Fruit fly (Drosophila melanogaster) whole organism, embryonic: ENCODE data around the gene Rab39.
A peak's percentile ranks its signal among the peaks of the same experiment; 100 is the strongest.

Experiments
- Aef1 ChIP-seq: fragments of 200-800 bp; sonication (Bioruptor generic); IDR thresholded peaks from 3 replicates; pipeline ENCODE4 v1.3.6; 2022; ENCODE audit warnings: missing biosample characterization, missing genetic modification characterization
- Antp ChIP-seq: fragments of 200-800 bp; sonication (Bioruptor generic); optimal IDR thresholded peaks from 3 replicates; lab custom pipeline; 2016; ENCODE audit warnings: missing biosample characterization, missing genetic modification characterization
- Asciz ChIP-seq: fragments of 200-800 bp; sonication (Bioruptor generic); optimal IDR thresholded peaks from 2 replicates; lab custom pipeline; 2017; ENCODE audit warnings: missing biosample characterization, mild to moderate bottlenecking, missing genetic modification characterization, missing genetic modification reagents
- CG11723 ChIP-seq: fragments of 200-800 bp; sonication (Bioruptor generic); optimal IDR thresholded peaks from 2 replicates; lab custom pipeline; 2017; ENCODE audit warnings: missing biosample characterization, mild to moderate bottlenecking, missing genetic modification characterization
- CG12071 ChIP-seq: fragments of 200-800 bp; sonication (Bioruptor generic); optimal IDR thresholded peaks from 3 replicates; lab custom pipeline; 2018; ENCODE audit warnings: missing biosample characterization, mild to moderate bottlenecking, missing genetic modification characterization
- CG12744 ChIP-seq: fragments of 200-800 bp; sonication (Bioruptor generic); optimal IDR thresholded peaks from 2 replicates; lab custom pipeline; 2016; ENCODE audit warnings: missing biosample characterization, missing genetic modification characterization
- CG14965 ChIP-seq: fragments of 200-800 bp; sonication (Bioruptor generic); optimal IDR thresholded peaks from 2 replicates; lab custom pipeline; 2016; ENCODE audit warnings: missing biosample characterization, missing genetic modification characterization, borderline replicate concordance
- CG1529 ChIP-seq: fragments of 200-800 bp; sonication (Bioruptor generic); optimal IDR thresholded peaks from 3 replicates; lab custom pipeline; 2018; ENCODE audit warnings: missing biosample characterization, missing genetic modification characterization
- CG1603 ChIP-seq: fragments of 200-800 bp; sonication (Bioruptor generic); optimal IDR thresholded peaks from 2 replicates; lab custom pipeline; 2019; ENCODE audit warnings: missing biosample characterization, mild to moderate bottlenecking, missing genetic modification characterization, moderate library complexity
- CG1647 ChIP-seq: fragments of 200-800 bp; sonication (Bioruptor generic); optimal IDR thresholded peaks from 3 replicates; lab custom pipeline; 2016; ENCODE audit warnings: missing biosample characterization, missing genetic modification characterization
- CG18764 ChIP-seq: fragments of 200-800 bp; sonication (Bioruptor generic); optimal IDR thresholded peaks from 3 replicates; lab custom pipeline; 2016; ENCODE audit warnings: missing biosample characterization, missing genetic modification characterization
- CG2889 ChIP-seq: fragments of 200-800 bp; sonication (Bioruptor generic); IDR thresholded peaks from 3 replicates; pipeline ENCODE4 v1.3.6; 2022; ENCODE audit warnings: missing biosample characterization, missing genetic modification characterization
- CG31441 ChIP-seq: fragments of 200-800 bp; sonication (Bioruptor generic); IDR thresholded peaks from 2 replicates; pipeline ENCODE4 v1.3.6; 2022; ENCODE audit warnings: missing biosample characterization, missing genetic modification characterization
- CG33557 ChIP-seq: fragments of 200-800 bp; sonication (Bioruptor generic); optimal IDR thresholded peaks from 2 replicates; lab custom pipeline; 2019; ENCODE audit warnings: missing biosample characterization, mild to moderate bottlenecking, missing genetic modification characterization, moderate library complexity
- CG4360 ChIP-seq: fragments of 200-800 bp; sonication (Bioruptor generic); IDR thresholded peaks from 2 replicates; pipeline ENCODE4 v1.3.6; 2022; ENCODE audit warnings: missing biosample characterization, missing genetic modification characterization
- CG4730 ChIP-seq: fragments of 200-800 bp; sonication (Bioruptor generic); IDR thresholded peaks from 2 replicates; pipeline ENCODE4 v1.3.6; 2022; ENCODE audit warnings: missing biosample characterization, missing genetic modification characterization
- CG5245 ChIP-seq: fragments of 200-800 bp; sonication (Bioruptor generic); optimal IDR thresholded peaks from 3 replicates; lab custom pipeline; 2016; ENCODE audit warnings: missing biosample characterization, missing genetic modification characterization
- CG7271 ChIP-seq: fragments of 200-800 bp; sonication (Bioruptor generic); optimal IDR thresholded peaks from 2 replicates; lab custom pipeline; 2018; ENCODE audit warnings: missing biosample characterization, mild to moderate bottlenecking, missing genetic modification characterization, moderate library complexity
- CG8388 ChIP-seq: fragments of 200-800 bp; sonication (Bioruptor generic); optimal IDR thresholded peaks from 2 replicates; lab custom pipeline; 2019; ENCODE audit warnings: missing biosample characterization, mild to moderate bottlenecking, missing genetic modification characterization, moderate library complexity
- CG9932 ChIP-seq: fragments of 200-800 bp; sonication (Bioruptor generic); IDR thresholded peaks from 2 replicates; pipeline ENCODE4 v1.3.6; 2022; ENCODE audit warnings: missing biosample characterization, missing genetic modification characterization
- D ChIP-seq, 2 experiments: fragments of 200-800 bp in 1 of 2; fragments of >200 bp in 1 of 2; sonication (Bioruptor generic) in 1 of 2; optimal IDR thresholded peaks; 2 replicates in 1 of 2; 3 replicates in 1 of 2; lab custom pipeline; 2017; ENCODE audit warnings: mild to moderate bottlenecking in 1 of 2, missing biosample characterization in 1 of 2, missing genetic modification characterization in 1 of 2, missing genetic modification reagents in 1 of 2
- Dfd ChIP-seq, 2 experiments: fragments of >200 bp; optimal IDR thresholded peaks; 2 replicates each; lab custom pipeline; 2017; ENCODE audit warnings: missing biosample characterization in 2 of 2, missing genetic modification characterization in 2 of 2
- Doc3 ChIP-seq: fragments of 200-800 bp; sonication (Bioruptor generic); IDR thresholded peaks from 3 replicates; pipeline ENCODE4 v1.3.6; 2022; ENCODE audit warnings: missing biosample characterization, missing genetic modification characterization; ENCODE audit not compliant: partially characterized antibody
- Drgx ChIP-seq: fragments of 200-800 bp; sonication (Bioruptor generic); IDR thresholded peaks from 2 replicates; pipeline ENCODE4 v1.3.6; 2022; ENCODE audit warnings: missing biosample characterization, missing genetic modification characterization
- Ets97D ChIP-seq: fragments of 200-800 bp; sonication (Bioruptor generic); optimal IDR thresholded peaks from 3 replicates; lab custom pipeline; 2016; ENCODE audit warnings: missing biosample characterization, missing genetic modification characterization
- NC2β ChIP-seq: fragments of 200-800 bp; sonication (Bioruptor generic); optimal IDR thresholded peaks from 2 replicates; lab custom pipeline; 2016; ENCODE audit warnings: missing biosample characterization, missing genetic modification characterization
- Poxn ChIP-seq: fragments of 200-800 bp; sonication (Bioruptor generic); IDR thresholded peaks from 2 replicates; pipeline ENCODE4 v1.3.6; 2022; ENCODE audit warnings: missing biosample characterization, missing genetic modification characterization
- Sin3A ChIP-seq: fragments of >200 bp; optimal IDR thresholded peaks from 2 replicates; lab custom pipeline; 2018
- Sox102F ChIP-seq: fragments of 200-800 bp; sonication (Bioruptor generic); optimal IDR thresholded peaks from 2 replicates; lab custom pipeline; 2018; ENCODE audit warnings: missing biosample characterization, mild to moderate bottlenecking, missing genetic modification characterization, moderate library complexity
- TFAM ChIP-seq: fragments of 200-800 bp; sonication (Bioruptor generic); optimal IDR thresholded peaks from 2 replicates; lab custom pipeline; 2017; ENCODE audit warnings: missing biosample characterization, missing genetic modification characterization, inconsistent platforms
- Xrp1 ChIP-seq: fragments of 200-800 bp; sonication (Bioruptor generic); IDR thresholded peaks from 2 replicates; pipeline ENCODE4 v1.3.6; 2022; ENCODE audit warnings: missing biosample characterization, missing genetic modification characterization
- YL-1 ChIP-seq: fragments of 200-800 bp; sonication (Bioruptor generic); optimal IDR thresholded peaks from 3 replicates; lab custom pipeline; 2017; ENCODE audit warnings: missing biosample characterization, mild to moderate bottlenecking, missing genetic modification characterization
- aop ChIP-seq: fragments of 200-800 bp; sonication (Bioruptor generic); IDR thresholded peaks from 2 replicates; pipeline ENCODE4 v1.3.6; 2022; ENCODE audit warnings: missing biosample characterization, missing genetic modification characterization
- ci ChIP-seq: fragments of 200-800 bp; sonication (Bioruptor generic); IDR thresholded peaks from 3 replicates; pipeline ENCODE4 v1.3.6; 2022; ENCODE audit warnings: missing biosample characterization, missing genetic modification characterization
- disco-r ChIP-seq: fragments of 200-800 bp; sonication (Bioruptor generic); optimal IDR thresholded peaks from 2 replicates; lab custom pipeline; 2016; ENCODE audit warnings: missing biosample characterization, missing genetic modification characterization
- dmrt11E ChIP-seq: fragments of 200-800 bp; sonication (Bioruptor generic); optimal IDR thresholded peaks from 3 replicates; lab custom pipeline; 2018; ENCODE audit warnings: missing biosample characterization, mild to moderate bottlenecking, missing genetic modification characterization, moderate library complexity
- exex ChIP-seq: fragments of 200-800 bp; sonication (Bioruptor generic); optimal IDR thresholded peaks from 4 replicates; lab custom pipeline; 2018; ENCODE audit warnings: missing biosample characterization, mild to moderate bottlenecking, missing genetic modification characterization, moderate library complexity
- ftz-f1 ChIP-seq: fragments of 200-800 bp; sonication (Bioruptor generic); optimal IDR thresholded peaks from 2 replicates; lab custom pipeline; 2016; ENCODE audit warnings: missing biosample characterization, missing genetic modification characterization
- gsb ChIP-seq: fragments of 200-800 bp; sonication (Bioruptor generic); IDR thresholded peaks from 2 replicates; pipeline ENCODE4 v1.3.6; 2022; ENCODE audit warnings: missing biosample characterization, missing genetic modification characterization
- jumu ChIP-seq: fragments of 200-800 bp; sonication (Bioruptor generic); optimal IDR thresholded peaks from 3 replicates; lab custom pipeline; 2016; ENCODE audit warnings: missing biosample characterization, missing genetic modification characterization
- pnt ChIP-seq: fragments of 200-800 bp; sonication (Bioruptor generic); optimal IDR thresholded peaks from 3 replicates; lab custom pipeline; 2016; ENCODE audit warnings: missing biosample characterization, missing genetic modification characterization
- prd ChIP-seq, 3 experiments: fragments of >200 bp in 2 of 3; fragments of 200-800 bp in 1 of 3; sonication (Bioruptor generic) in 1 of 3; optimal IDR thresholded peaks in 2 of 3; IDR thresholded peaks in 1 of 3; 2 replicates in 2 of 3; 3 replicates in 1 of 3; pipeline versions ENCODE4 v1.3.6 to Lab custom; 2017 to 2022; ENCODE audit warnings: missing biosample characterization in 1 of 3, missing genetic modification characterization in 1 of 3
- ranshi ChIP-seq: fragments of 200-800 bp; sonication (Bioruptor generic); IDR thresholded peaks from 2 replicates; pipeline ENCODE4 v1.3.6; 2022; ENCODE audit warnings: missing biosample characterization, missing genetic modification characterization
- run ChIP-seq: fragments of 200-800 bp; sonication (Bioruptor generic); optimal IDR thresholded peaks from 3 replicates; lab custom pipeline; 2018; ENCODE audit warnings: missing biosample characterization, mild to moderate bottlenecking, missing genetic modification characterization
- sd ChIP-seq: fragments of 200-800 bp; sonication (Bioruptor generic); optimal IDR thresholded peaks from 3 replicates; lab custom pipeline; 2018; ENCODE audit warnings: missing biosample characterization, mild to moderate bottlenecking, missing genetic modification characterization, moderate library complexity
- sens ChIP-seq: fragments of 200-800 bp; sonication (Bioruptor generic); peaks from one replicate; lab custom pipeline; 2016; ENCODE audit warnings: missing biosample characterization, missing genetic modification characterization
- seq ChIP-seq: fragments of 200-800 bp; sonication (Bioruptor generic); IDR thresholded peaks from 2 replicates; pipeline ENCODE4 v1.3.6; 2022; ENCODE audit warnings: missing biosample characterization, missing genetic modification characterization
- tll ChIP-seq, 2 experiments: fragments of 200-800 bp in 1 of 2; fragments of >200 bp in 1 of 2; sonication (Bioruptor generic) in 1 of 2; optimal IDR thresholded peaks; 2 replicates each; lab custom pipeline; 2017 to 2019; ENCODE audit warnings: missing biosample characterization in 2 of 2, missing genetic modification characterization in 2 of 2, mild to moderate bottlenecking in 1 of 2, moderate library complexity in 1 of 2
- usp ChIP-seq: fragments of >200 bp; optimal IDR thresholded peaks from 2 replicates; lab custom pipeline; 2017; ENCODE audit warnings: missing biosample characterization, missing genetic modification characterization
- zfh2 ChIP-seq: fragments of 200-800 bp; sonication (Bioruptor generic); optimal IDR thresholded peaks from 2 replicates; lab custom pipeline; 2016; ENCODE audit warnings: missing biosample characterization, missing genetic modification characterization

Gene Rab39

dm6 chrX:7686071-7686470 lies 48.7 kb upstream of the Rab39 start:
- TF ChIP-seq CG7271 (tag; lab: Kevin White, UChicago) (no peak), CG11723 (GFP tag; lab: Kevin White, UChicago) (no peak), CG18764 (no peak), Xrp1 (GFP tag; lab: Robert Waterston, UW) (no peak), run (tag; lab: Kevin White, UChicago) (no peak), tll (GFP tag; optimal IDR thresholded peaks at IDR 0.05; lab: Kevin White, UChicago) (no peak), pnt (GFP tag; lab: Kevin White, UChicago) (no peak), CG9932 (GFP tag; lab: Robert Waterston, UW) (no peak), Sin3A (lab: Kevin White, UChicago) (no peak), gsb (GFP tag; lab: Robert Waterston, UW) (no peak)
- TF ChIP-seq, all 482 proteins: peak for 0

dm6 chrX:7688871-7689270 lies 45.9 kb upstream of the Rab39 start:
- TF ChIP-seq CG4360 (GFP tag; lab: Robert Waterston, UW) (peak; percentile 59), NC2β (GFP tag; lab: Kevin White, UChicago) (no peak), CG12744 (no peak), YL-1 (no peak), ftz-f1 (GFP tag; lab: Kevin White, UChicago) (no peak), ranshi (GFP tag; lab: Robert Waterston, UW) (no peak), CG12071 (GFP tag; lab: Kevin White, UChicago) (no peak), Dfd (GFP tag; optimal IDR thresholded peaks at IDR 0.05; lab: Kevin White, UChicago) (peak in 1 of 2 experiments; percentile 42), CG5245 (no peak), aop (no peak), Ets97D (GFP tag; lab: Kevin White, UChicago) (no peak), Doc3 (no peak), Poxn (GFP tag; lab: Robert Waterston, UW) (no peak), ci (GFP tag; lab: Robert Waterston, UW) (no peak), sens (peak; percentile 27)

- TF ChIP-seq Drgx (GFP tag; lab: Robert Waterston, UW): no peak
- TF ChIP-seq zfh2 (GFP tag; lab: Kevin White, UChicago): no peak
- TF ChIP-seq Asciz: peak; percentile 76
- no peak for TF ChIP-seq disco-r (GFP tag; lab: Kevin White, UChicago)
- no peak for TF ChIP-seq Antp (GFP tag; lab: Kevin White, UChicago)
- TF ChIP-seq jumu (GFP tag; lab: Kevin White, UChicago): no peak
- TF ChIP-seq CG2889: no peak
- TF ChIP-seq seq (GFP tag; lab: Robert Waterston, UW): no peak; the same call in 1 of the 2 replicates
- no peak for TF ChIP-seq CG4730 (GFP tag; lab: Robert Waterston, UW)
- peak; percentile 22 for TF ChIP-seq CG8388 (GFP tag; lab: Kevin White, UChicago)
- TF ChIP-seq prd (optimal IDR thresholded peaks at IDR 0.05; lab: Kevin White, UChicago): no peak
- no peak for TF ChIP-seq prd (GFP tag; IDR thresholded peaks at IDR 0.05; lab: Robert Waterston, UW)
- no peak for TF ChIP-seq dmrt11E (tag; lab: Kevin White, UChicago)
- peak; percentile 44 for TF ChIP-seq CG1647 (GFP tag; lab: Kevin White, UChicago)
- no peak for TF ChIP-seq sd (tag; lab: Kevin White, UChicago)
- peak; percentile 40 for TF ChIP-seq CG33557
- TF ChIP-seq CG1529 (GFP tag; lab: Kevin White, UChicago): peak; percentile 32
- TF ChIP-seq TFAM (GFP tag; lab: Kevin White, UChicago): no peak
- no peak for TF ChIP-seq CG31441
- no peak for TF ChIP-seq Sox102F (GFP tag; lab: Kevin White, UChicago)
- TF ChIP-seq ci (GFP tag; lab: Robert Waterston, UW): peak; percentile 61; the same call in 1 of the 3 replicates
- no peak for TF ChIP-seq D (optimal IDR thresholded peaks at IDR 0.05; lab: Kevin White, UChicago)
- TF ChIP-seq D (GFP tag; optimal IDR thresholded peaks at IDR 0.05; lab: Kevin White, UChicago): peak; percentile 39
- peak; percentile 79 for TF ChIP-seq CG12071 (GFP tag; lab: Kevin White, UChicago)
- TF ChIP-seq usp (GFP tag; lab: Kevin White, UChicago): no peak
- no peak for TF ChIP-seq CG14965 (GFP tag; lab: Kevin White, UChicago)
- TF ChIP-seq exex (tag; lab: Kevin White, UChicago): peak; percentile 44
- no peak for TF ChIP-seq CG1603 (tag; lab: Kevin White, UChicago)
- TF ChIP-seq Aef1 (GFP tag; lab: Robert Waterston, UW): no peak; the same call in 2 of the 3 replicates
These were observed 44.0 kb upstream of the Rab39 start for dm6 chrX:7690683-7691082.
